Fruit fly (Drosophila melanogaster): Measurements from ENCODE around the gene Adgf-A2.

- no peak for TF ChIP-seq CG8478 (optimal IDR thresholded peaks at IDR 0.05)
- no peak for TF ChIP-seq usp (GFP tag; optimal IDR thresholded peaks at IDR 0.05)
- no peak for TF ChIP-seq pan (optimal IDR thresholded peaks at IDR 0.05)
- TF ChIP-seq EcR (GFP tag; optimal IDR thresholded peaks at IDR 0.05) = no peak
- TF ChIP-seq psq (optimal IDR thresholded peaks at IDR 0.05) = no peak
These were observed 42.5 kb upstream of the Adgf-A2 start, which contains the start of gene CG32187 for dm6 chr3L:17806357-17807025.

Data from whole organism.